Fruit fly (Drosophila melanogaster): ENCODE measurements around the gene CG6845.

The CG6845 gene

DNA sequence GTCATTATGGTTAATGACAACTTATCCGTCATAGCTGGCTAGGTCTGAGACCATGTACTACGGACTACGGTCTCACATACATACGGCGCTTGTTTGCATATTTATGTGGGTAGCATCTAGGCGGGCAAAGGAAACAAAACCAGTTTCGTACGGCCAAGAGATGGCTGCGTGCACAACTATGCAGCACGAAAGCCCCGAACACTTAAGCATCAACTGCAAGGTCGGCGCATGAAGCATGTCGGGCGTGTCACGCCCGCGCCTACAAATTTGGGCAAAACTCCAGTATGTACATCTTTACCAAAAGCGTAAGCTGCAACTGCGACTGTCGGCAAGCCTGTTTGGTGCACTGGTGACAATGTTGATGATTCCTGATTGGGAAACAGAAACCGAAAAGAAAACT is 31.7 kb downstream of the CG6845 start:
- TF ChIP-seq rn (GFP tag; IDR thresholded peaks at IDR 0.05) (no peak), CG8159 (tag; optimal IDR thresholded peaks at IDR 0.05) (no peak), CG17806 (tag; optimal IDR thresholded peaks at IDR 0.05) (no peak), CG14655 (GFP tag; optimal IDR thresholded peaks at IDR 0.05) (no peak), CG9948 (tag; optimal IDR thresholded peaks at IDR 0.05) (no peak), CG12605 (GFP tag; IDR thresholded peaks at IDR 0.05) (no peak), EcR (GFP tag; optimal IDR thresholded peaks at IDR 0.05) (no peak), Snoo (tag; optimal IDR thresholded peaks at IDR 0.05) (no peak)

DNA sequence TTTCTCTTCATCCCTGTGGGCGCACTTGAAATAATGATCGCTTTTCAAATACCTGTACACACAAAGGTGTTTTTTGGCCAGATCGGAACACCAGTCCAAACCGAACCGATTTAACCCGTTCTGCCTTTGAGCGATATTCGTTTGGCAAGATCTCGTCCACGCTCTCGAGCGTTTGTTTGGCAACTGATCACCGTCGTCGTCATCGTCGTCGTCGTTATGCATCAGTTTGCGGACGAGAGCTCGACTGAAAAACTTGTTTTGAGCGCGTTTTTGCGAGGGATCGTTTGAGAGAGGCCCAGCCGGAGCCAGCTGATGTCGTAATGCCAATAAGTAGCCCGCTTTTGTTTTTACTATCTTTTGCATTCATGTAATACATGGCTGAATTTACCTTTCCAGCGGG is 32.2 kb downstream of the CG6845 start:
- TF ChIP-seq Snoo (tag; optimal IDR thresholded peaks at IDR 0.05) (no peak), EcR (GFP tag; optimal IDR thresholded peaks at IDR 0.05) (peak; percentile 14), CG17806 (tag; optimal IDR thresholded peaks at IDR 0.05) (peak; percentile 0)

DNA sequence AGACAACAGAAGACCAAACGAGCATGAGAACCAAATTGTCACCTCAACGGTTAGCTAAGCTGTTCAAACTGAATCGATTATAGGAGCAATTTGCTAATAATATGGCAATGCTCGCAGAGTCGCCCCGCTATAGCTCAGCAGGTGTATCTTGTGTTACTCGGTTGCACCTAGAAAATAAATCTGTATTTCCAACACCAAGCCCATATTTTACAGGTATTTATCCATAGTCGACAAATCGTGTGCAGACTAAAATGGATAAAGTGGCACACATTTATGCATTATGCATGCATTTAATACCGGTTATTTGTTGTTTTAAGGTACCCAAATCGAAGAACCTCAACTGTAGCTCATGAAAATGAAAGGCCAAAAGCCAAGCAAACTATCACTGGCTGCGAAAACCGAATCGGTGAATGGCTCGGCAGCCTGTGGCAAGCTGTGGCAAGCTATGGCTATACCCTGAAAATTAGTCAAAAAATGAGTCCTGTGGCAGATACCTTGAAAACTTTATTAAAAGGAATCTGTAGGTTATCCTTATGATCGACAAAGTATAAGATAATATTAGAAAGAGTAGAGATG is 32.8 kb downstream of the CG6845 start, which contains the start of gene Vdup1:
TSS of gene Vdup1 (minus strand) at position 51 of the 576 bp plus-strand sequence.
- TF ChIP-seq rn (GFP tag; IDR thresholded peaks at IDR 0.05) (no peak), fd96Ca (GFP tag; IDR thresholded peaks at IDR 0.05) (no peak), CG4496 (GFP tag; IDR thresholded peaks at IDR 0.05) (no peak), D1 (tag; optimal IDR thresholded peaks at IDR 0.05) (no peak), Snoo (tag; optimal IDR thresholded peaks at IDR 0.05) (no peak), CG15710 (tag; optimal IDR thresholded peaks at IDR 0.05) (no peak), CG34367 (tag; optimal IDR thresholded peaks at IDR 0.05) (no peak), CG14655 (GFP tag; optimal IDR thresholded peaks at IDR 0.05) (no peak), CG8159 (tag; optimal IDR thresholded peaks at IDR 0.05) (no peak), Pif1A (GFP tag; optimal IDR thresholded peaks at IDR 0.05) (no peak), CG10348 (GFP tag; IDR thresholded peaks at IDR 0.05) (no peak), CG32121 (GFP tag; IDR thresholded peaks at IDR 0.05) (no peak), EcR (GFP tag; optimal IDR thresholded peaks at IDR 0.05) (no peak), CG12605 (GFP tag; IDR thresholded peaks at IDR 0.05) (no peak), CG17806 (tag; optimal IDR thresholded peaks at IDR 0.05) (no peak)

DNA sequence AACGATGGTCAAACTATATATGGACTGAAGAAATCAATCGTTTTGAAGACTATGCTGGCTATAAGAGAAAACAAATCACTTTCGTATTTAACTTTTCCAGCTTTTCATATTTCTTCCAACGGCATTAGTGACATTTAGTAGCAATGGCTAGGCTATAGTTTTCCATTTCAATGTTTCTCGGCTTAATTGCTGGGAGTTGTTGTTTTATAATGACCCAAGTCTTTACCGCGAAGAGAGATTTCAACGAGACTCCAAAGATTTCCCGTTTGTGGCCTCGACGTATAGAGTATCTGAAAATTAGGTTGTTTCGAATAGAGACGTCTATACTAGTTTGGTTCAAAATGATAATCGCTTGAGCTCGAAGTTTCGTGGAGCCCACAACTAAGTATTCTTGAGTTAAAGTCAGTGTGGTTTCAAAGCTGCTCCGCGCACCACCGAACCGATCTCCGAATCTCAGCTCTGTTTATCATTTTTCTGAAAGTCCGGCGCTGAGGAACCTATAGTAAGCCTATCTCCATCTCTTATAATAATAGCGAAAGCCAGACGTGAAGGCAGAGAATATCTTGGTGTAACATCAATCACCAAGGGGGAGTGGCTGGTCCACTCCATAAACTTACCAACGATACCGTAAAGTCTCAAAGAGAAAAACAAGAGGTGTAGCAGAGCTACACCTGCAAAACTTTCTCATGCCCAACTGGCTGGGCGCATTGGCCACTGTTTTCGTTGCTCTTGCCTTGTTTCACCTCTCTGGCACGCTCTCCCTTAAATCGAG is 33.4 kb downstream of the CG6845 start, which contains the start of gene CG13875:
TSS of gene CG13875 (plus strand) at position 434 of the 772 bp plus-strand sequence.
- TF ChIP-seq EcR (GFP tag; optimal IDR thresholded peaks at IDR 0.05) = peak; percentile 39
- TF ChIP-seq CG8301 (tag; optimal IDR thresholded peaks at IDR 0.05) = no peak
- no peak for TF ChIP-seq CG14655 (GFP tag; optimal IDR thresholded peaks at IDR 0.05)
- no peak for TF ChIP-seq Pif1B (GFP tag; optimal IDR thresholded peaks at IDR 0.05)
- TF ChIP-seq CG17806 (tag; optimal IDR thresholded peaks at IDR 0.05) = no peak
- TF ChIP-seq rn (GFP tag; IDR thresholded peaks at IDR 0.05) = no peak
- TF ChIP-seq Ets98B (GFP tag; IDR thresholded peaks at IDR 0.05) = no peak
- no peak for TF ChIP-seq D1 (tag; optimal IDR thresholded peaks at IDR 0.05)
- TF ChIP-seq Snoo (tag; optimal IDR thresholded peaks at IDR 0.05) = no peak
- no peak for TF ChIP-seq fd96Ca (GFP tag; IDR thresholded peaks at IDR 0.05)
- TF ChIP-seq CG8159 (tag; optimal IDR thresholded peaks at IDR 0.05) = peak; percentile 23
- TF ChIP-seq CG15710 (tag; optimal IDR thresholded peaks at IDR 0.05) = no peak
- no peak for TF ChIP-seq Pif1A (GFP tag; optimal IDR thresholded peaks at IDR 0.05)
- TF ChIP-seq CG10348 (GFP tag; IDR thresholded peaks at IDR 0.05) = no peak
- no peak for TF ChIP-seq CG4496 (GFP tag; IDR thresholded peaks at IDR 0.05)
- TF ChIP-seq gl (tag; optimal IDR thresholded peaks at IDR 0.05) = no peak
- no peak for TF ChIP-seq CG12605 (GFP tag; IDR thresholded peaks at IDR 0.05)

DNA sequence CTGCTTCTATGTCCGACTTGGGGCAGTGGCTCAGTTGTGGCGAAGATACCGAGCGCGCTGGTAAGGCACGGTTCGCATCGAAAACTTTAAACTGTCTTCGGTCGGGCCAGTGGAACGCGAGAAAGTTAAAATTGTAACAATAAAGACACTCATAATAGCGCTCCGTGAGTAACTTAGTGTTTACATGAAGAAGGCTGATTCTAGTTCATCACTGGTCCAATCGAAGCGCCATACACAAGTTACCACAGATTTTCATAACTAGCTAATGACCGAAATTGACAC is 34.0 kb downstream of the CG6845 start:
- no peak for TF ChIP-seq CG8301 (tag; optimal IDR thresholded peaks at IDR 0.05)

DNA sequence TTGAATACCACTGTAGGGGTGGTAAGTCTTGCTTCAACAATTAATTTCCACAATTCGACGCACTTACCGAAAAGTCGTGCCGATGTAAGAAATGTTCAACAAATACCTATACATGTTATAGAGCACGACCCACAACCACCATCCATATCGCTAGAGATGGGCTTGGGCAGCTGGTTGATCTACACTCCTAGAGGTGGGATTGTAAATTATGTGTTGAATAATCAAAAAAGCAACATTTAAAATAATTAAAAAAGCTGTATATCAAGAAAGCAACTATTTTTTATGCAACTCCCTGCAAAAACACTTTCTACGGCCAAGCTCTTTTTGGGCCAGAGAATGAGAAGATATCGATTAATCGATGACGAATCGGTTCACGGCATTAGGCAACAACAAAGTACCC is 38.0 kb downstream of the CG6845 start, which contains the start of the genes CG34140, Mkp and Mtch:
TSS of gene CG34140 (minus strand) at position 174 of the 400 bp plus-strand sequence.
TSS of gene Mkp (minus strand) at position 290 of the 400 bp plus-strand sequence.
TSS of gene Mtch (plus strand) at position 376 of the 400 bp plus-strand sequence.
- TF ChIP-seq gl (tag; optimal IDR thresholded peaks at IDR 0.05) (peak; percentile 10), CG4496 (GFP tag; IDR thresholded peaks at IDR 0.05) (peak; percentile 79), CG8301 (tag; optimal IDR thresholded peaks at IDR 0.05) (no peak), CG34367 (tag; optimal IDR thresholded peaks at IDR 0.05) (peak; percentile 13), Pif1A (GFP tag; optimal IDR thresholded peaks at IDR 0.05) (no peak), CG17806 (tag; optimal IDR thresholded peaks at IDR 0.05) (peak; percentile 66), D1 (tag; optimal IDR thresholded peaks at IDR 0.05) (no peak), Ets98B (GFP tag; IDR thresholded peaks at IDR 0.05) (peak; percentile 72), fd96Ca (GFP tag; IDR thresholded peaks at IDR 0.05) (peak; percentile 81), CG15710 (tag; optimal IDR thresholded peaks at IDR 0.05) (peak; percentile 73), CG32121 (GFP tag; IDR thresholded peaks at IDR 0.05) (peak; percentile 63), CG10348 (GFP tag; IDR thresholded peaks at IDR 0.05) (no peak), CG14655 (GFP tag; optimal IDR thresholded peaks at IDR 0.05) (no peak), Snoo (tag; optimal IDR thresholded peaks at IDR 0.05) (no peak), rn (GFP tag; IDR thresholded peaks at IDR 0.05) (no peak)
